Worm (Caenorhabditis elegans) whole organism, mixed stage, embryonic: ENCODE data around the gene C35D10.1.
A peak's percentile ranks its signal among the peaks of the same experiment; 100 is the strongest.
"Not testable (repeated sequence)": the region's sequence is repeated elsewhere in the genome, so short reads cannot be mapped to it uniquely, and the experiment has no call there.

Source experiments
- M03D4.4 ChIP-seq: sonication (generic microtip); optimal IDR thresholded peaks from 2 replicates; lab custom pipeline; 2017; ENCODE audit warnings: mild to moderate bottlenecking, missing genetic modification characterization, missing compliant biosample characterization
- blmp-1 ChIP-seq: fragments of 150-350 bp; optimal IDR thresholded peaks from 2 replicates; lab custom pipeline; 2014; ENCODE audit warnings: missing biosample characterization, missing genetic modification characterization
- ceh-43 ChIP-seq: fragments of 200-800 bp; sonication (Bioruptor generic); optimal IDR thresholded peaks from 2 replicates; lab custom pipeline; 2018; ENCODE audit warnings: mild to moderate bottlenecking, missing genetic modification characterization, moderate library complexity, missing compliant biosample characterization
- ceh-83 ChIP-seq: fragments of 200-800 bp; sonication (Bioruptor generic); optimal IDR thresholded peaks from 2 replicates; lab custom pipeline; 2018; ENCODE audit warnings: mild to moderate bottlenecking, missing genetic modification characterization, missing compliant biosample characterization
- ces-1 ChIP-seq: fragments of 150-350 bp; optimal IDR thresholded peaks from 2 replicates; lab custom pipeline; 2014; ENCODE audit warnings: missing biosample characterization, missing genetic modification reagents, missing genetic modification characterization
- cnd-1 ChIP-seq: fragments of 200-800 bp; sonication (Bioruptor generic); optimal IDR thresholded peaks from 2 replicates; lab custom pipeline; 2018; ENCODE audit warnings: mild to moderate bottlenecking, missing genetic modification characterization, missing compliant biosample characterization
- drap-1 ChIP-seq: fragments of 200-800 bp; sonication (Bioruptor generic); optimal IDR thresholded peaks from 3 replicates; lab custom pipeline; 2018; ENCODE audit warnings: mild to moderate bottlenecking, missing genetic modification characterization, missing compliant biosample characterization
- elt-1 ChIP-seq: sonication (generic microtip); optimal IDR thresholded peaks from 2 replicates; lab custom pipeline; 2017; ENCODE audit warnings: missing genetic modification characterization, mild to moderate bottlenecking, missing compliant biosample characterization, antibody characterized with exemption, moderate library complexity, borderline replicate concordance; ENCODE audit not compliant: insufficient read depth
- elt-3 ChIP-seq: fragments of 150-350 bp; optimal IDR thresholded peaks from 2 replicates; lab custom pipeline; 2014; ENCODE audit warnings: missing biosample characterization, missing genetic modification characterization
- flh-1 ChIP-seq: fragments of 200-800 bp; sonication (Bioruptor generic); optimal IDR thresholded peaks from 2 replicates; lab custom pipeline; 2018; ENCODE audit warnings: mild to moderate bottlenecking, missing genetic modification characterization, moderate library complexity, missing compliant biosample characterization
- ham-2 ChIP-seq: fragments of 200-800 bp; sonication (Bioruptor generic); optimal IDR thresholded peaks from 2 replicates; lab custom pipeline; 2018; ENCODE audit warnings: mild to moderate bottlenecking, missing genetic modification characterization, missing compliant biosample characterization
- hlh-1 ChIP-seq: fragments of 150-350 bp; optimal IDR thresholded peaks from 2 replicates; lab custom pipeline; 2014; ENCODE audit warnings: missing biosample characterization, missing genetic modification reagents, missing genetic modification characterization
- lin-13 ChIP-seq: fragments of 150-350 bp; optimal IDR thresholded peaks from 2 replicates; lab custom pipeline; 2014; ENCODE audit warnings: missing biosample characterization, missing genetic modification characterization
- lin-32 ChIP-seq: fragments of 200-800 bp; sonication (Bioruptor generic); optimal IDR thresholded peaks from 2 replicates; lab custom pipeline; 2018; ENCODE audit warnings: mild to moderate bottlenecking, missing genetic modification characterization, missing compliant biosample characterization
- lsy-2 ChIP-seq: fragments of 150-350 bp; optimal IDR thresholded peaks from 2 replicates; lab custom pipeline; 2014; ENCODE audit warnings: missing biosample characterization, missing genetic modification characterization
- mab-5 ChIP-seq: fragments of 150-350 bp; optimal IDR thresholded peaks from 2 replicates; lab custom pipeline; 2014; ENCODE audit warnings: missing biosample characterization, missing genetic modification characterization
- mep-1 ChIP-seq: fragments of 150-350 bp; optimal IDR thresholded peaks from 2 replicates; lab custom pipeline; 2017; ENCODE audit warnings: missing biosample characterization, missing genetic modification reagents, missing genetic modification characterization, inconsistent platforms
- mls-2 ChIP-seq: sonication (generic microtip); optimal IDR thresholded peaks from 2 replicates; lab custom pipeline; 2016; ENCODE audit warnings: mild to moderate bottlenecking, missing genetic modification characterization, moderate library complexity, missing compliant biosample characterization
- nhr-12 ChIP-seq: fragments of 150-350 bp; optimal IDR thresholded peaks from 2 replicates; lab custom pipeline; 2014; ENCODE audit warnings: missing biosample characterization, missing genetic modification characterization
- nhr-2 ChIP-seq: fragments of 150-350 bp; optimal IDR thresholded peaks from 2 replicates; lab custom pipeline; 2014; ENCODE audit warnings: missing biosample characterization, missing genetic modification characterization
- nhr-237 ChIP-seq: fragments of 150-350 bp; optimal IDR thresholded peaks from 2 replicates; lab custom pipeline; 2014; ENCODE audit warnings: missing biosample characterization, missing genetic modification characterization
- nhr-28 ChIP-seq: fragments of 150-350 bp; optimal IDR thresholded peaks from 2 replicates; lab custom pipeline; 2014; ENCODE audit warnings: missing biosample characterization, missing genetic modification characterization
- nhr-76 ChIP-seq: sonication (generic microtip); optimal IDR thresholded peaks from 2 replicates; lab custom pipeline; 2017; ENCODE audit warnings: missing biosample characterization, missing genetic modification characterization
- pha-4 ChIP-seq: fragments of 150-350 bp; optimal IDR thresholded peaks from 2 replicates; lab custom pipeline; 2018; ENCODE audit warnings: missing biosample characterization, missing genetic modification reagents, missing genetic modification characterization
- sem-2 ChIP-seq: fragments of 200-800 bp; sonication (Bioruptor generic); optimal IDR thresholded peaks from 2 replicates; lab custom pipeline; 2018; ENCODE audit warnings: mild to moderate bottlenecking, missing genetic modification characterization, missing compliant biosample characterization
- snpc-4 ChIP-seq: fragments of 150-350 bp; optimal IDR thresholded peaks from 2 replicates; lab custom pipeline; 2014; ENCODE audit warnings: missing biosample characterization, missing genetic modification characterization
- sptf-1 ChIP-seq: sonication (generic microtip); optimal IDR thresholded peaks from 2 replicates; lab custom pipeline; 2017; ENCODE audit warnings: mild to moderate bottlenecking, missing genetic modification characterization, moderate library complexity, missing compliant biosample characterization
- tbx-8 ChIP-seq: fragments of 200-800 bp; sonication (Bioruptor generic); optimal IDR thresholded peaks from 2 replicates; lab custom pipeline; 2018; ENCODE audit warnings: mild to moderate bottlenecking, missing genetic modification characterization, moderate library complexity, missing compliant biosample characterization
- unc-120 ChIP-seq: sonication (generic microtip); optimal IDR thresholded peaks from 2 replicates; lab custom pipeline; 2017; ENCODE audit warnings: missing genetic modification characterization, missing compliant biosample characterization; ENCODE audit not compliant: poor library complexity, severe bottlenecking
- unc-39 ChIP-seq: fragments of 150-350 bp; optimal IDR thresholded peaks from 2 replicates; lab custom pipeline; 2014; ENCODE audit warnings: missing biosample characterization, missing genetic modification characterization
- unc-62 ChIP-seq: fragments of 150-350 bp; optimal IDR thresholded peaks from 2 replicates; lab custom pipeline; 2014; ENCODE audit warnings: missing biosample characterization, missing genetic modification reagents, missing genetic modification characterization
- zip-8 ChIP-seq: fragments of 150-350 bp; optimal IDR thresholded peaks from 2 replicates; lab custom pipeline; 2014; ENCODE audit warnings: missing biosample characterization, missing genetic modification characterization
- ztf-11 ChIP-seq: fragments of 150-350 bp; optimal IDR thresholded peaks from 2 replicates; lab custom pipeline; 2014; ENCODE audit warnings: missing biosample characterization, missing genetic modification characterization

C35D10.1 gene

DNA sequence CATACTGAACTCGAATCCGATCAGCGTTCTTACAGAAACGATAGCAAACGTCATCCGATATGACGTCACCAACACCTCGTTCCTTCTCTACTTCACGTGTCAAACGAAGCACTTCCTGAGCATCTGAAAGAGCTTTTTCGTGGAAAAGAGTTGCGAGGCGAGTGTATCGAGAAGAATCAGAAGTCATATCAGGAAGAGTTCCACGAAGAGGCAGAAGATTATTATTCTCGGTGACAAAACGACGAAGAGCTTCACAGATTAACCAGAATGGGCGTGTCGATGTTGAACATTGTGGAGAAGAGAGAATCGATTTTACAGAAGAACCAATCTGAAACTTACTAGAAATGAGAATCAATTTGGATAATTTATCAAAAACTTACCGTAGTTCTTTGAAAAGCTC is 39.4 kb downstream of the C35D10.1 start:
- TF ChIP-seq lin-13 (tag; lab: Kevin White, UChicago) (no peak), nhr-2 (tag; lab: Kevin White, UChicago) (no peak), mls-2 (tag; lab: Kevin White, UChicago) (no peak), pha-4 (no peak), hlh-1 (no peak), zip-8 (tag; lab: Kevin White, UChicago) (no peak), unc-39 (no peak), unc-120 (tag; lab: Kevin White, UChicago) (no peak), ham-2 (GFP tag; lab: Kevin White, UChicago) (no peak), drap-1 (no peak), flh-1 (GFP tag; lab: Kevin White, UChicago) (no peak), ces-1 (GFP tag; lab: Kevin White, UChicago) (no peak), nhr-28 (tag; lab: Kevin White, UChicago) (no peak), elt-1 (tag; lab: Kevin White, UChicago) (no peak), ceh-43 (GFP tag; lab: Kevin White, UChicago) (no peak), blmp-1 (tag; lab: Kevin White, UChicago) (no peak), snpc-4 (no peak), sptf-1 (tag; lab: Kevin White, UChicago) (no peak), tbx-8 (no peak)

DNA sequence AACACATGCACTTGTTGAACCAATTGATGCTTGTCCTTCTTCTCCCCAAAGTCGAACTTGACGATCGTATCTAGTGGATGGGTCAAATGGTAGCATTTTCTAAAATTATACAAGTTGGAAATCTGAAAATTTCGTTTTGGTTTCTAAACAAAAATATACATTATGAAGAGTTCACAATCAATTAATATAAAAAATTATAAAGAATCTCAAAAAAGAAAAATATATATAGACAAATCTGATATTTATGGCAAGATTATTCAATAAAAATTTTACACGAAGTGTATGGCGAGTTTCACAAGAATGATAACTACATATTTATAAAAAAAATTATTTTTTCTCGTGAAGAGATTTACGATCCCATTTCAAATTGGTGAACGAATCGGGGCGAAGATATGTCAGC is 40.7 kb downstream of the C35D10.1 start, which contains the start of gene ula-1:
Gene ula-1, minus strand, starts transcription at position 101 of the 400 bp plus-strand sequence.
- no peak for TF ChIP-seq elt-3 (tag; lab: Kevin White, UChicago)
- no peak for TF ChIP-seq mls-2 (tag; lab: Kevin White, UChicago)
- no peak for TF ChIP-seq mep-1 (tag; lab: Kevin White, UChicago)
- no peak for TF ChIP-seq ces-1 (GFP tag; lab: Kevin White, UChicago)
- TF ChIP-seq ceh-43 (GFP tag; lab: Kevin White, UChicago), result no peak
- no peak for TF ChIP-seq flh-1 (GFP tag; lab: Kevin White, UChicago)
- TF ChIP-seq nhr-12 (tag; lab: Kevin White, UChicago), result no peak
- no peak for TF ChIP-seq sptf-1 (tag; lab: Kevin White, UChicago)
- TF ChIP-seq nhr-2 (tag; lab: Kevin White, UChicago), result no peak
- no peak for TF ChIP-seq ceh-83 (GFP tag; lab: Kevin White, UChicago)
- TF ChIP-seq nhr-76 (tag; lab: Kevin White, UChicago), result no peak
- no peak for TF ChIP-seq zip-8 (tag; lab: Kevin White, UChicago)
- no peak for TF ChIP-seq ham-2 (GFP tag; lab: Kevin White, UChicago)
- TF ChIP-seq, all 35 proteins: peak for 0

DNA sequence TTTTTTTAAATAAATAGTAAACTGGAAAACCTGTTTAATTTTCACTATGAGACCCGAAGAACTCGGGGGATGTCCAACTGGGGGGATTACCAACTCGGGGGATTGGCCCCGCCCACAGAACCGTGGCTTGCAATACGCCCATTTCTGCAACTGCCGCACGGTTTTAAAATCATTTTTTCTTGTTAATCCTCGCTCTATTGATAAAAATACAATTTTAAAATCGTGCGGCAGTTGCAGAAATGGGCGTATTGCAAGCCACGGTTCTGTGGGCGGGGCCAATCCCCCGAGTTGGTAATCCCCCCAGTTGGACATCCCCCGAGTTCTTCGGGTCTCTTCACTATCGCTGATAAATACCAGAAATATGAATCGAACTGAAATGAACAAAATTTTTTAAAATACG is 42.5 kb downstream of the C35D10.1 start, which contains the start of gene mmab-1:
Gene mmab-1, minus strand, starts transcription at position 95 of the 400 bp plus-strand sequence.
- not testable (repeated sequence) for TF ChIP-seq tbx-8; nhr-2 (tag; lab: Kevin White, UChicago); nhr-12 (tag; lab: Kevin White, UChicago)

DNA sequence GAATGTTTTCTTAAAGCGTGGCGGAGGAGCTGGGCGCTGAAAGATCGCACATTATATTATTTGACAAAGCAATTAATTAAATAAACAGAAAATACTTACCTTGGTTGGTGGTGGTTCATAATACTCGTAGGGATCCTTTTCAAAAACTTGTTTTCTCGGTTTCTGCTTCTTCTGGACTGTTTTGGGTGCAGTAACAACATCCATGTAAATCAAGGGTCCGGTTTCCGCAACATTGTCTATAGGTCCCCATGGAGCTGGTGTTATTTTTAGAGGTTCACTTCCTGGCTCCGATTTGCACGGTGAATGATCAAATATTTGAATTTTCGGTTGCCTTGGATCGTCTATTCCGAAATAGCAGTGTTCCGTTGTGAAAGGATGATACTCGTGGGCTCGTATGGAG is 44.6 kb downstream of the C35D10.1 start:
- TF ChIP-seq ces-1 (GFP tag; lab: Kevin White, UChicago) (no peak), tbx-8 (no peak), nhr-237 (tag; lab: Kevin White, UChicago) (no peak), lin-13 (tag; lab: Kevin White, UChicago) (no peak), flh-1 (GFP tag; lab: Kevin White, UChicago) (no peak), nhr-28 (tag; lab: Kevin White, UChicago) (no peak), M03D4.4 (tag; lab: Kevin White, UChicago) (no peak), elt-1 (tag; lab: Kevin White, UChicago) (no peak), hlh-1 (no peak), drap-1 (no peak), mls-2 (tag; lab: Kevin White, UChicago) (no peak), unc-62 (GFP tag; lab: Kevin White, UChicago) (no peak), cnd-1 (no peak), snpc-4 (no peak), sem-2 (no peak), ceh-83 (GFP tag; lab: Kevin White, UChicago) (no peak), lin-32 (GFP tag; lab: Kevin White, UChicago) (no peak)

DNA sequence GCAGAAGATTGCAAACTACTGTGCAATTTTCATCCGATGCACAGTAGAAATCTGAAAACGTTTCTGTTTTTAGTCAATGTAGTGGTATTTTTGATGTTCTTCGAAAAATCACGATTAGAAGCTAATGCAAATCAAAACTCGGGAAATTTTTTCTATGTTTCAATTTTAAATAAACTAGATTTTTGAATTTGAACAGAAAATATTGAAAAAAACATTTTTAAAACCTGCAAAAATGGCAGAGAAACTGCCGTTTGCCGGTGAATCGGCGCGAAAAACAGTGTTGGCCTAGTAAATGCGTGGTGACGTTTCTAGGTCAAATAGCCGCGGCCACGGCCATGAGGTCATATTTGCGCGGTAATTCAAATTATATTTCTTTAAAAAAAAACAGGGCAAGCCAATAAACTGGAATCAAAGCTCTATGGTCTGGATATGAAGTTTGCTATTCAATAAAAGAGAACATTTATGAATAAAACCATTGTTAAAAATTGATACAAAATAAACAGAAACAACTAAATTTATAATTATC is 50.7 kb downstream of the C35D10.1 start, which contains the start of gene set-2:
Gene set-2, minus strand, starts transcription at position 51 of the 526 bp plus-strand sequence.
- no peak for TF ChIP-seq mls-2 (tag; lab: Kevin White, UChicago)
- no peak for TF ChIP-seq elt-1 (tag; lab: Kevin White, UChicago)
- TF ChIP-seq blmp-1 (tag; lab: Kevin White, UChicago), result no peak
- peak; percentile 21 for TF ChIP-seq ces-1 (GFP tag; lab: Kevin White, UChicago)
- TF ChIP-seq cnd-1, result no peak
- no peak for TF ChIP-seq nhr-28 (tag; lab: Kevin White, UChicago)
- TF ChIP-seq mab-5 (tag; lab: Kevin White, UChicago), result no peak
- no peak for TF ChIP-seq unc-62 (GFP tag; lab: Kevin White, UChicago)
- TF ChIP-seq ztf-11 (tag; lab: Kevin White, UChicago), result no peak
- no peak for TF ChIP-seq unc-120 (tag; lab: Kevin White, UChicago)
- no peak for TF ChIP-seq unc-39
- TF ChIP-seq flh-1 (GFP tag; lab: Kevin White, UChicago), result no peak
- peak; percentile 9 for TF ChIP-seq pha-4
- TF ChIP-seq M03D4.4 (tag; lab: Kevin White, UChicago), result no peak
- TF ChIP-seq sptf-1 (tag; lab: Kevin White, UChicago), result peak; percentile 66
- no peak for TF ChIP-seq hlh-1
- TF ChIP-seq lsy-2 (tag; lab: Kevin White, UChicago), result peak; percentile 15
- TF ChIP-seq, all 35 proteins: peak for 4
